Fruit fly (Drosophila melanogaster): ENCODE measurements around the gene Meics.
A peak's percentile ranks its signal among the peaks of the same experiment; 100 is the strongest.

Meics gene

DNA sequence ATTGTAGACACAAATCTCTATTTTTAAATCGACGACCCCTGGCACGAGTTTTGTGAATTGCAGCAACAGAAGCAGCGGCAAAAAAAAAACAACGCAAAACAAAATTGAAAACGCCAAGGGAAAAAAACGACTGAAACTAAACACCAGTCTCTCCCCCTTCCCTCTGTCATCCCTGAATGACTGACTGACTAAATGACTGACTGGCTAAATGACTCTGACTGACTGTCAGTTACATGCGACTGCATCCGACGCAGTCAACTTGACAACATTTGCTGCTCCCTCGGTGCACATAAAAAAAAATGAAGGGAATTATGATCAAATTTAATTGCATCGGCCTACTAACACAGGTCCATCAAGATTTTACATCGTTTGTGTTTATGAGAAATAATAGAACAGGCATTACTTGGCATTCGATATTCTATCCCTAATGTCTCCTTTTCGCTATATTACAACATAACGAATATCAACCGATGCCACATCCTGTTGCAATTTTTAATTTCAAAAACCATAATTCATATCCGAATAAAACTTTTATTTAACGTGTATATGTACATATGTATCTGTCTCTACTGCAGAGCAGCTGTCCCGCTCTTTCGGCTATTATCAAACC lies 46.8 kb downstream of the Meics start (continued):
- TF ChIP-seq CG14710 (tag; optimal IDR thresholded peaks at IDR 0.05) (peak; percentile 22), kah (GFP tag; optimal IDR thresholded peaks at IDR 0.05) (no peak), CG13296 (GFP tag; optimal IDR thresholded peaks at IDR 0.05) (no peak), CG11504 (tag; optimal IDR thresholded peaks at IDR 0.05) (peak; percentile 77), gce (GFP tag; IDR thresholded peaks at IDR 0.05) (no peak), Aef1 (GFP tag; IDR thresholded peaks at IDR 0.05) (no peak), ssp (GFP tag; IDR thresholded peaks at IDR 0.05) (no peak), esg (GFP tag; conservative IDR thresholded peaks at IDR 0.05) (peak; percentile 8; the same call in 1 of the 2 replicates), hkb (optimal IDR thresholded peaks at IDR 0.05) (no peak), hkb (GFP tag; IDR thresholded peaks at IDR 0.05) (no peak), CG18262 (tag; optimal IDR thresholded peaks at IDR 0.05) (peak; percentile 19), Ets97D (GFP tag; optimal IDR thresholded peaks at IDR 0.05) (no peak), dan (GFP tag; IDR thresholded peaks at IDR 0.05) (no peak), B-H2 (GFP tag; optimal IDR thresholded peaks at IDR 0.05) (no peak), tap (tag; optimal IDR thresholded peaks at IDR 0.05) (no peak), nerfin-1 (tag; optimal IDR thresholded peaks at IDR 0.05) (peak; percentile 22), CG5180 (GFP tag; optimal IDR thresholded peaks at IDR 0.05) (peak; percentile 57), Adf1 (GFP tag; IDR thresholded peaks at IDR 0.05) (no peak), Trl (optimal IDR thresholded peaks at IDR 0.05) (no peak), Trl (GFP tag; optimal IDR thresholded peaks at IDR 0.05) (peak; percentile 24), Fer3 (tag; optimal IDR thresholded peaks at IDR 0.05) (peak; percentile 12), CG7987 (GFP tag; optimal IDR thresholded peaks at IDR 0.05) (no peak), eve (GFP tag; optimal IDR thresholded peaks at IDR 0.05) (peak in 1 of 2 experiments; percentile 65), CG33213 (GFP tag; optimal IDR thresholded peaks at IDR 0.05) (no peak), Bgb (GFP tag; IDR thresholded peaks at IDR 0.05; ENCODE audit: partially characterized antibody) (no peak)

DNA sequence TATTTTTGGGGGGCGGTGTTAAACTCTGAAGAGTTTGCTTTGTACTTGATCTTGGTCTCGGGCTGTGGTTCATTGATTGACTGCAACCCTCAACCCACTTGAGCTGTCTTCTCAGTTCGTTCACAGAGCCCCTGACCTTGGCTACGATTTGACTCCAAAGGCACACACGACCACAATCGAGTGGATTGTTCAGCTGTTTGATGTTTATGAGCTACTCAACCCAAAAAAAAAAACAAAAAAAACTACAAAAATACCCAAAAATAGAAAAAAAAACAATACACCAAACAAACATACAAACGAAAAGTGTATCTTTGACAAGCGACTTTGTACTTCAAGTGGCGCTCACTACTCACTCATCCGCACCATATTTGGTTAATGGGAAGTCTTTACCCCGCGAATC lies 49.9 kb downstream of the Meics start:
- TF ChIP-seq amos (GFP tag; IDR thresholded peaks at IDR 0.05; ENCODE audit: partially characterized antibody) (no peak), Pdp1 (GFP tag; optimal IDR thresholded peaks at IDR 0.05) (no peak), CG11723 (GFP tag; optimal IDR thresholded peaks at IDR 0.05) (no peak), CG14441 (GFP tag; IDR thresholded peaks at IDR 0.05) (no peak), crol (GFP tag; IDR thresholded peaks at IDR 0.05) (peak; percentile 40; the same call in 1 of the 2 replicates), CG32772 (GFP tag; IDR thresholded peaks at IDR 0.05) (peak; percentile 51; the same call in 1 of the 2 replicates), CG7372 (GFP tag; IDR thresholded peaks at IDR 0.05) (no peak), dan (GFP tag; IDR thresholded peaks at IDR 0.05) (no peak), vvl (GFP tag; IDR thresholded peaks at IDR 0.05) (no peak), lov (optimal IDR thresholded peaks at IDR 0.05) (no peak), lov (GFP tag; IDR thresholded peaks at IDR 0.05) (no peak), lab (GFP tag; optimal IDR thresholded peaks at IDR 0.05) (no peak), ftz-f1 (GFP tag; optimal IDR thresholded peaks at IDR 0.05) (no peak), Bdp1 (GFP tag; optimal IDR thresholded peaks at IDR 0.05) (no peak), CG32532 (GFP tag; IDR thresholded peaks at IDR 0.05) (no peak), sd (tag; optimal IDR thresholded peaks at IDR 0.05) (no peak), slbo (GFP tag; IDR thresholded peaks at IDR 0.05) (no peak), btn (GFP tag; optimal IDR thresholded peaks at IDR 0.05) (no peak), CG4854 (GFP tag; optimal IDR thresholded peaks at IDR 0.05) (no peak), Dek (tag; optimal IDR thresholded peaks at IDR 0.05) (no peak), slp2 (GFP tag; optimal IDR thresholded peaks at IDR 0.05) (no peak), sob (GFP tag; IDR thresholded peaks at IDR 0.05) (peak; percentile 28; the same call in 1 of the 2 replicates), z (GFP tag; IDR thresholded peaks at IDR 0.05) (peak; percentile 90), CG17829 (tag; optimal IDR thresholded peaks at IDR 0.05) (no peak), ara (GFP tag; IDR thresholded peaks at IDR 0.05) (no peak), bab2 (GFP tag; optimal IDR thresholded peaks at IDR 0.05) (no peak), lola (GFP tag; optimal IDR thresholded peaks at IDR 0.05) (no peak), CG1603 (tag; optimal IDR thresholded peaks at IDR 0.05) (no peak)

Data from whole organism, embryonic.